Worm (Caenorhabditis elegans): Measurements from ENCODE around the gene F58H1.6.
A peak's percentile ranks its signal among the peaks of the same experiment; 100 is the strongest.

Gene F58H1.6

ce11 chrV:11960084-11960830 is 17.8 kb downstream of the F58H1.6 start:
- TF ChIP-seq nhr-76 (tag; optimal IDR thresholded peaks at IDR 0.05) (no peak), drap-1 (GFP tag; optimal IDR thresholded peaks at IDR 0.05) (no peak), elt-1 (tag; optimal IDR thresholded peaks at IDR 0.05; ENCODE audit: borderline replicate concordance, insufficient read depth) (no peak), mls-2 (tag; optimal IDR thresholded peaks at IDR 0.05) (no peak), lsy-2 (tag; optimal IDR thresholded peaks at IDR 0.05) (no peak), unc-62 (GFP tag; optimal IDR thresholded peaks at IDR 0.05) (peak; percentile 62), elt-3 (tag; optimal IDR thresholded peaks at IDR 0.05) (no peak), nhr-2 (tag; optimal IDR thresholded peaks at IDR 0.05) (no peak), flh-1 (GFP tag; optimal IDR thresholded peaks at IDR 0.05) (no peak), hlh-1 (tag; optimal IDR thresholded peaks at IDR 0.05) (no peak), lin-32 (GFP tag; optimal IDR thresholded peaks at IDR 0.05) (no peak), sptf-1 (tag; optimal IDR thresholded peaks at IDR 0.05) (no peak), snpc-4 (tag; optimal IDR thresholded peaks at IDR 0.05) (no peak), ztf-11 (tag; optimal IDR thresholded peaks at IDR 0.05) (no peak), ces-1 (GFP tag; optimal IDR thresholded peaks at IDR 0.05) (peak; percentile 63)

ce11 chrV:11960831-11961190 is 18.4 kb downstream of the F58H1.6 start:
- TF ChIP-seq cnd-1 (tag; optimal IDR thresholded peaks at IDR 0.05) (peak; percentile 48), ceh-39 (tag; optimal IDR thresholded peaks at IDR 0.05) (no peak), unc-62 (GFP tag; optimal IDR thresholded peaks at IDR 0.05) (peak; percentile 36), ces-1 (GFP tag; optimal IDR thresholded peaks at IDR 0.05) (peak; percentile 59), mab-5 (tag; optimal IDR thresholded peaks at IDR 0.05) (no peak), nhr-2 (tag; optimal IDR thresholded peaks at IDR 0.05) (peak; percentile 84), sptf-1 (tag; optimal IDR thresholded peaks at IDR 0.05) (peak; percentile 19), elt-3 (tag; optimal IDR thresholded peaks at IDR 0.05) (no peak)

- TF ChIP-seq nhr-28 (tag; optimal IDR thresholded peaks at IDR 0.05) (no peak), ceh-43 (GFP tag; optimal IDR thresholded peaks at IDR 0.05) (no peak), unc-39 (tag; optimal IDR thresholded peaks at IDR 0.05) (no peak), tbx-8 (GFP tag; optimal IDR thresholded peaks at IDR 0.05) (no peak), ceh-39 (tag; optimal IDR thresholded peaks at IDR 0.05) (no peak), nhr-12 (tag; optimal IDR thresholded peaks at IDR 0.05) (no peak), nhr-237 (tag; optimal IDR thresholded peaks at IDR 0.05) (no peak), ces-1 (GFP tag; optimal IDR thresholded peaks at IDR 0.05) (no peak), snpc-4 (tag; optimal IDR thresholded peaks at IDR 0.05) (no peak), nhr-2 (tag; optimal IDR thresholded peaks at IDR 0.05) (no peak), hlh-1 (tag; optimal IDR thresholded peaks at IDR 0.05) (no peak), lsy-2 (tag; optimal IDR thresholded peaks at IDR 0.05) (no peak)
These were observed 22.3 kb downstream of the F58H1.6 start, which contains the start of gene F58H1.7 for ce11 chrV:11964723-11965122. Gene F58H1.7, minus strand, starts transcription at chrV:11964823.

ce11 chrV:11975233-11975632 is 32.8 kb downstream of the F58H1.6 start, which contains the start of gene cpr-1:
Gene cpr-1, plus strand, starts transcription at chrV:11975551.
- TF ChIP-seq ceh-83 (GFP tag; optimal IDR thresholded peaks at IDR 0.05) (no peak), blmp-1 (tag; optimal IDR thresholded peaks at IDR 0.05) (no peak), cnd-1 (tag; optimal IDR thresholded peaks at IDR 0.05) (no peak), nhr-2 (tag; optimal IDR thresholded peaks at IDR 0.05) (no peak), hlh-1 (tag; optimal IDR thresholded peaks at IDR 0.05) (no peak), nhr-28 (tag; optimal IDR thresholded peaks at IDR 0.05) (no peak), lin-32 (GFP tag; optimal IDR thresholded peaks at IDR 0.05) (no peak), drap-1 (GFP tag; optimal IDR thresholded peaks at IDR 0.05) (no peak), ceh-43 (GFP tag; optimal IDR thresholded peaks at IDR 0.05) (no peak), nhr-237 (tag; optimal IDR thresholded peaks at IDR 0.05) (no peak), bed-3 (GFP tag; optimal IDR thresholded peaks at IDR 0.05) (no peak), sptf-1 (tag; optimal IDR thresholded peaks at IDR 0.05) (no peak), snpc-4 (tag; optimal IDR thresholded peaks at IDR 0.05) (no peak), nhr-76 (tag; optimal IDR thresholded peaks at IDR 0.05) (no peak), nhr-12 (tag; optimal IDR thresholded peaks at IDR 0.05) (no peak), ces-1 (GFP tag; optimal IDR thresholded peaks at IDR 0.05) (no peak), zip-8 (tag; optimal IDR thresholded peaks at IDR 0.05) (no peak)

- TF ChIP-seq nhr-76 (tag; optimal IDR thresholded peaks at IDR 0.05) (no peak), ceh-43 (GFP tag; optimal IDR thresholded peaks at IDR 0.05) (no peak), tbx-8 (GFP tag; optimal IDR thresholded peaks at IDR 0.05) (no peak), flh-1 (GFP tag; optimal IDR thresholded peaks at IDR 0.05) (no peak), elt-3 (tag; optimal IDR thresholded peaks at IDR 0.05) (no peak), elt-1 (tag; optimal IDR thresholded peaks at IDR 0.05; ENCODE audit: borderline replicate concordance, insufficient read depth) (no peak)
These were observed 34.3 kb downstream of the F58H1.6 start for ce11 chrV:11976734-11977133.
